Worm (Caenorhabditis elegans) whole organism, early embryonic: ENCODE measurements around the gene twk-46.
"Not testable (repeated sequence)": the region's sequence is repeated elsewhere in the genome, so short reads cannot be mapped to it uniquely, and the experiment has no call there.

Experiments used
- F13C5.2 ChIP-seq: sonication (generic microtip); optimal IDR thresholded peaks from 2 replicates; lab custom pipeline; 2017; ENCODE audit warnings: mild to moderate bottlenecking, missing genetic modification characterization, inconsistent platforms, missing compliant biosample characterization
- aly-1 ChIP-seq: sonication (generic microtip); optimal IDR thresholded peaks from 2 replicates; lab custom pipeline; 2016; ENCODE audit warnings: missing genetic modification characterization, missing compliant biosample characterization
- ama-1 ChIP-seq: fragments of 150-350 bp; optimal IDR thresholded peaks from 2 replicates; lab custom pipeline; 2014
- ets-7 ChIP-seq: sonication (generic microtip); optimal IDR thresholded peaks from 2 replicates; lab custom pipeline; 2016; ENCODE audit warnings: missing genotype, missing genetic modification characterization, missing compliant biosample characterization
- flt-1 ChIP-seq: fragments of 200-800 bp; sonication (Bioruptor generic); IDR thresholded peaks from 2 replicates; pipeline ENCODE4 v1.3.6; 2022; ENCODE audit warnings: missing genetic modification characterization, missing compliant biosample characterization
- hnd-1 ChIP-seq: sonication (generic microtip); optimal IDR thresholded peaks from 2 replicates; lab custom pipeline; 2016; ENCODE audit warnings: missing genetic modification characterization, missing compliant biosample characterization
- pes-1 ChIP-seq: fragments of 200-800 bp; sonication (Bioruptor generic); IDR thresholded peaks from 2 replicates; pipeline ENCODE4 v1.3.6; 2022; ENCODE audit warnings: missing genetic modification reagents, missing genetic modification characterization, missing compliant biosample characterization
- sea-1 ChIP-seq: fragments of 200-800 bp; sonication (Bioruptor generic); conservative IDR thresholded peaks from 2 replicates; pipeline ENCODE4 v1.3.6; 2022; ENCODE audit warnings: missing genetic modification characterization, missing compliant biosample characterization

DNA sequence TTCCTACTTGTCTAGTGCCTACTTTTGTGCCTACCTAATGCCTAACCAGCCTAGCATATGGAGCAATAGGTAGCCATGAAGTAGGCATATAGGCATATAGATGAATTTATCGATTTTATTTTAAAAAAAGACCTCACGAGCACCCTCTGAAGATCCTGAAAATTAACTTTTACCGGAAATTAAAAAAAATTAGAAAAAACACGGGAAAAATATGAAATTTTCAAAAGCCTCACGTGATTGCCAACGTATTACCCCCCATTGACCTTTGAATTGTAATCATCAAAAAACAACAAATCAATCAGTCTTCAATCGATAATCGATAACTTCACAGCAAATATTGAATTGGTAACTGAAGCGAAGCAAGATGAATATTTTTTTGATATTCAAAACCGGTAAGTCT lies 45.7 kb upstream of the twk-46 start, which contains the start of gene Y39B6A.30:
- not testable (repeated sequence) for TF ChIP-seq sea-1 (GFP tag; lab: Robert Waterston, UW); ama-1 (lab: Kevin White, UChicago); F13C5.2; ets-7 (tag; lab: Kevin White, UChicago); pes-1; aly-1; hnd-1 (tag; lab: Kevin White, UChicago); flt-1 (GFP tag; lab: Robert Waterston, UW)
